Fruit fly (Drosophila melanogaster) whole organism, embryonic: Measurements from ENCODE around the gene CG42449.

Experiments
- Atf-2 ChIP-seq: fragments of 200-800 bp; sonication (Bioruptor generic); optimal IDR thresholded peaks from 2 replicates; lab custom pipeline; 2016; ENCODE audit warnings: missing biosample characterization, missing genetic modification characterization
- Awh ChIP-seq: fragments of 200-800 bp; sonication (Bioruptor generic); IDR thresholded peaks from 2 replicates; pipeline ENCODE4, ENCODE4 v1.3.6; 2022; ENCODE audit warnings: missing biosample characterization, missing genetic modification characterization
- BEAF-32 ChIP-seq: fragments of 200-800 bp; sonication (Bioruptor generic); optimal IDR thresholded peaks from 3 replicates; lab custom pipeline; 2017; ENCODE audit warnings: missing biosample characterization, missing genetic modification characterization, mild to moderate bottlenecking, moderate library complexity, missing genetic modification reagents
- Blimp-1 ChIP-seq: fragments of 200-800 bp; sonication (Bioruptor generic); optimal IDR thresholded peaks from 3 replicates; lab custom pipeline; 2018; ENCODE audit warnings: missing biosample characterization, missing genetic modification characterization, mild to moderate bottlenecking, moderate library complexity, missing genetic modification reagents
- BtbVII ChIP-seq: fragments of 200-800 bp; sonication (Bioruptor generic); optimal IDR thresholded peaks from 3 replicates; lab custom pipeline; 2017; ENCODE audit warnings: missing biosample characterization, mild to moderate bottlenecking, missing genetic modification characterization
- Bteb2 ChIP-seq: fragments of 200-800 bp; sonication (Bioruptor generic); optimal IDR thresholded peaks from 2 replicates; lab custom pipeline; 2016; ENCODE audit warnings: missing biosample characterization, missing genetic modification characterization
- CG11398 ChIP-seq: fragments of 200-800 bp; sonication (Bioruptor generic); optimal IDR thresholded peaks from 2 replicates; lab custom pipeline; 2016; ENCODE audit warnings: missing biosample characterization, missing genetic modification characterization
- CG11456 ChIP-seq: fragments of 200-800 bp; sonication (Bioruptor generic); IDR thresholded peaks from 3 replicates; pipeline ENCODE4 v1.3.6; 2022; ENCODE audit warnings: missing biosample characterization, missing genetic modification characterization
- CG13424 ChIP-seq: fragments of 200-800 bp; sonication (Bioruptor generic); optimal IDR thresholded peaks from 2 replicates; lab custom pipeline; 2019; ENCODE audit warnings: missing biosample characterization, mild to moderate bottlenecking, missing genetic modification characterization, moderate library complexity
- CG13624 ChIP-seq: fragments of 200-800 bp; sonication (Bioruptor generic); optimal IDR thresholded peaks from 2 replicates; lab custom pipeline; 2016; ENCODE audit warnings: missing biosample characterization, missing genetic modification characterization
- CG13775 ChIP-seq: fragments of 200-800 bp; sonication (Bioruptor generic); optimal IDR thresholded peaks from 3 replicates; lab custom pipeline; 2017; ENCODE audit warnings: missing biosample characterization, mild to moderate bottlenecking, missing genetic modification characterization
- CG14710 ChIP-seq: fragments of 200-800 bp; sonication (Bioruptor generic); optimal IDR thresholded peaks from 3 replicates; lab custom pipeline; 2019; ENCODE audit warnings: missing biosample characterization, mild to moderate bottlenecking, missing genetic modification characterization, moderate library complexity
- CG14860 ChIP-seq: fragments of 200-800 bp; sonication (Bioruptor generic); IDR thresholded peaks from 3 replicates; pipeline ENCODE4 v1.3.6; 2022; ENCODE audit warnings: missing biosample characterization, missing genetic modification characterization; ENCODE audit not compliant: partially characterized antibody
- CG16813 ChIP-seq: fragments of 200-800 bp; sonication (Bioruptor generic); IDR thresholded peaks from 3 replicates; pipeline ENCODE4 v1.3.6; 2022; ENCODE audit warnings: missing biosample characterization, missing genetic modification characterization; ENCODE audit not compliant: partially characterized antibody
- CG18619 ChIP-seq: fragments of 200-800 bp; sonication (Bioruptor generic); optimal IDR thresholded peaks from 3 replicates; lab custom pipeline; 2017; ENCODE audit warnings: missing biosample characterization, mild to moderate bottlenecking, missing genetic modification characterization
- CG31388 ChIP-seq: fragments of 200-800 bp; sonication (Bioruptor generic); optimal IDR thresholded peaks from 2 replicates; lab custom pipeline; 2016; ENCODE audit warnings: missing biosample characterization, missing genetic modification characterization
- CG43689 ChIP-seq: fragments of 200-800 bp; sonication (Bioruptor generic); IDR thresholded peaks from 2 replicates; pipeline ENCODE4 v1.3.6; 2022; ENCODE audit warnings: missing biosample characterization, missing genetic modification characterization
- CG4707 ChIP-seq: fragments of 200-800 bp; sonication (Bioruptor generic); optimal IDR thresholded peaks from 2 replicates; lab custom pipeline; 2018; ENCODE audit warnings: missing biosample characterization, mild to moderate bottlenecking, missing genetic modification characterization, moderate library complexity
- CG5953 ChIP-seq: fragments of 200-800 bp; sonication (Bioruptor generic); IDR thresholded peaks from 2 replicates; pipeline ENCODE4 v1.3.6; 2022; ENCODE audit warnings: missing biosample characterization, missing genetic modification characterization
- CG6854 ChIP-seq: fragments of 200-800 bp; sonication (Bioruptor generic); optimal IDR thresholded peaks from 3 replicates; lab custom pipeline; 2017; ENCODE audit warnings: missing biosample characterization, mild to moderate bottlenecking, missing genetic modification characterization
- CG8359 ChIP-seq: fragments of 200-800 bp; sonication (Bioruptor generic); optimal IDR thresholded peaks from 2 replicates; lab custom pipeline; 2017; ENCODE audit warnings: missing biosample characterization, mild to moderate bottlenecking, missing genetic modification characterization, borderline replicate concordance
- CG8478 ChIP-seq: fragments of >200 bp; optimal IDR thresholded peaks from 2 replicates; lab custom pipeline; 2018
- CG8924 ChIP-seq: fragments of 200-800 bp; optimal IDR thresholded peaks from 3 replicates; lab custom pipeline; 2019; ENCODE audit warnings: missing biosample characterization, mild to moderate bottlenecking, missing genetic modification characterization, moderate library complexity
- CoRest ChIP-seq: fragments of 200-800 bp; sonication (Bioruptor generic); optimal IDR thresholded peaks from 3 replicates; lab custom pipeline; 2018; ENCODE audit warnings: missing biosample characterization, mild to moderate bottlenecking, missing genetic modification characterization, moderate library complexity
- CrebB ChIP-seq: fragments of 200-800 bp; sonication (Bioruptor generic); optimal IDR thresholded peaks from 3 replicates; lab custom pipeline; 2018; ENCODE audit warnings: missing biosample characterization, mild to moderate bottlenecking, missing genetic modification characterization
- D ChIP-seq, 2 experiments: fragments of 200-800 bp in 1 of 2; fragments of >200 bp in 1 of 2; sonication (Bioruptor generic) in 1 of 2; optimal IDR thresholded peaks; 2 replicates in 1 of 2; 3 replicates in 1 of 2; lab custom pipeline; 2017; ENCODE audit warnings: mild to moderate bottlenecking in 1 of 2, missing biosample characterization in 1 of 2, missing genetic modification characterization in 1 of 2, missing genetic modification reagents in 1 of 2
- Dad ChIP-seq: fragments of 200-800 bp; sonication (Bioruptor generic); optimal IDR thresholded peaks from 3 replicates; lab custom pipeline; 2016; ENCODE audit warnings: missing biosample characterization, missing genetic modification characterization
- Dbx ChIP-seq: fragments of 200-800 bp; sonication (Bioruptor generic); IDR thresholded peaks from 3 replicates; pipeline ENCODE4 v1.3.6; 2022; ENCODE audit warnings: missing biosample characterization, missing genetic modification characterization
- Dek ChIP-seq: fragments of 200-800 bp; sonication (Bioruptor generic); optimal IDR thresholded peaks from 3 replicates; lab custom pipeline; 2019; ENCODE audit warnings: missing biosample characterization, mild to moderate bottlenecking, missing genetic modification characterization, moderate library complexity
- Dip3 ChIP-seq: fragments of 200-800 bp; sonication (Bioruptor generic); optimal IDR thresholded peaks from 3 replicates; lab custom pipeline; 2016; ENCODE audit warnings: missing biosample characterization, missing genetic modification characterization
- E2f1 ChIP-seq: fragments of 200-800 bp; sonication (Bioruptor generic); IDR thresholded peaks from 2 replicates; pipeline ENCODE4 v1.3.6; 2022; ENCODE audit warnings: missing biosample characterization, missing genetic modification characterization
- E2f2 ChIP-seq: fragments of 200-800 bp; sonication (Bioruptor generic); IDR thresholded peaks from 2 replicates; pipeline ENCODE4 v1.3.6; 2022; ENCODE audit warnings: missing biosample characterization, missing genetic modification characterization
- Hand ChIP-seq: fragments of 200-800 bp; sonication (Bioruptor generic); optimal IDR thresholded peaks from 2 replicates; lab custom pipeline; 2017; ENCODE audit warnings: mild to moderate bottlenecking, missing biosample characterization, missing genetic modification reagents, missing genetic modification characterization
- Hsf ChIP-seq: fragments of 200-800 bp; sonication (Bioruptor generic); optimal IDR thresholded peaks from 3 replicates; lab custom pipeline; 2016; ENCODE audit warnings: missing biosample characterization, missing genetic modification characterization
- MTF-1 ChIP-seq: fragments of 200-800 bp; sonication (Bioruptor generic); optimal IDR thresholded peaks from 2 replicates; lab custom pipeline; 2018; ENCODE audit warnings: missing biosample characterization, mild to moderate bottlenecking, missing genetic modification characterization, borderline replicate concordance
- Meics ChIP-seq: fragments of 200-800 bp; sonication (Bioruptor generic); optimal IDR thresholded peaks from 2 replicates; lab custom pipeline; 2017; ENCODE audit warnings: missing biosample characterization, mild to moderate bottlenecking, missing genetic modification characterization
- al ChIP-seq: fragments of 200-800 bp; sonication (Bioruptor generic); IDR thresholded peaks from 2 replicates; pipeline ENCODE4 v1.3.6; 2022; ENCODE audit warnings: missing biosample characterization, missing genetic modification characterization
- ap ChIP-seq: fragments of 200-800 bp; sonication (Bioruptor generic); IDR thresholded peaks from 2 replicates; pipeline ENCODE4 v1.3.6; 2022; ENCODE audit warnings: missing biosample characterization, missing genetic modification characterization
- bbx ChIP-seq: fragments of 200-800 bp; sonication (Bioruptor generic); IDR thresholded peaks from 2 replicates; pipeline ENCODE4 v1.3.6; 2022; ENCODE audit warnings: missing biosample characterization, missing genetic modification characterization; ENCODE audit not compliant: partially characterized antibody
- croc ChIP-seq: fragments of 200-800 bp; sonication (Bioruptor generic); conservative IDR thresholded peaks from 3 replicates; pipeline ENCODE4 v1.3.6; 2022; ENCODE audit warnings: missing biosample characterization, missing genetic modification characterization
- dmrt99B ChIP-seq: fragments of 200-800 bp; sonication (Bioruptor generic); optimal IDR thresholded peaks from 2 replicates; lab custom pipeline; 2018; ENCODE audit warnings: missing biosample characterization, mild to moderate bottlenecking, missing genetic modification characterization, moderate library complexity
- dpn ChIP-seq, 2 experiments: fragments of 200-800 bp; sonication (Bioruptor generic); optimal IDR thresholded peaks; 3 replicates each; lab custom pipeline; 2016; ENCODE audit warnings: missing biosample characterization in 2 of 2, missing genetic modification characterization in 2 of 2
- gsb ChIP-seq: fragments of 200-800 bp; sonication (Bioruptor generic); IDR thresholded peaks from 2 replicates; pipeline ENCODE4 v1.3.6; 2022; ENCODE audit warnings: missing biosample characterization, missing genetic modification characterization
- hth ChIP-seq: fragments of >200 bp; optimal IDR thresholded peaks from 2 replicates; lab custom pipeline; 2017; ENCODE audit warnings: inconsistent platforms
- ind ChIP-seq: fragments of 200-800 bp; sonication (Bioruptor generic); optimal IDR thresholded peaks from 3 replicates; lab custom pipeline; 2016; ENCODE audit warnings: missing biosample characterization, missing genetic modification characterization
- pho ChIP-seq: fragments of 200-800 bp; sonication (Bioruptor generic); optimal IDR thresholded peaks from 2 replicates; lab custom pipeline; 2016; ENCODE audit warnings: missing biosample characterization, missing genetic modification characterization
- row ChIP-seq: fragments of 200-800 bp; sonication (Bioruptor generic); IDR thresholded peaks from 3 replicates; pipeline ENCODE4 v1.3.6; 2022; ENCODE audit warnings: missing biosample characterization, missing genetic modification characterization
- run ChIP-seq: fragments of 200-800 bp; sonication (Bioruptor generic); optimal IDR thresholded peaks from 3 replicates; lab custom pipeline; 2018; ENCODE audit warnings: missing biosample characterization, mild to moderate bottlenecking, missing genetic modification characterization
- zfh1 ChIP-seq: fragments of 200-800 bp; sonication (Bioruptor generic); IDR thresholded peaks from 3 replicates; pipeline ENCODE4 v1.3.6; 2022; ENCODE audit warnings: missing biosample characterization, missing genetic modification characterization
- zfh2 ChIP-seq: fragments of 200-800 bp; sonication (Bioruptor generic); optimal IDR thresholded peaks from 2 replicates; lab custom pipeline; 2016; ENCODE audit warnings: missing biosample characterization, missing genetic modification characterization

Gene CG42449

dm6 chrX:5648437-5648959 is 34.5 kb upstream of the CG42449 start, which contains the start of gene OtopLa (continued):
- peak; percentile 66 for TF ChIP-seq Hand (GFP tag; lab: Kevin White, UChicago)
- TF ChIP-seq CG11398 (GFP tag; lab: Kevin White, UChicago) = peak; percentile 45
- peak; percentile 48; the same call in 1 of the 2 replicates for TF ChIP-seq gsb (GFP tag; lab: Robert Waterston, UW)
- TF ChIP-seq E2f2 (GFP tag; lab: Robert Waterston, UW) = peak; percentile 46; the same call in 1 of the 2 replicates
- peak; percentile 85 for TF ChIP-seq Blimp-1 (GFP tag; lab: Kevin White, UChicago)
- TF ChIP-seq ind (GFP tag; lab: Kevin White, UChicago) = peak; percentile 81
- peak; percentile 67 for TF ChIP-seq CG6854 (GFP tag; lab: Kevin White, UChicago)
- TF ChIP-seq zfh2 (GFP tag; lab: Kevin White, UChicago) = peak; percentile 26
- TF ChIP-seq CG5953 = peak; percentile 84
- peak; percentile 81 for TF ChIP-seq CG11456 (GFP tag; lab: Robert Waterston, UW)
- TF ChIP-seq CG18619 (GFP tag; lab: Kevin White, UChicago) = peak; percentile 67
- peak; percentile 89 for TF ChIP-seq dmrt99B (tag; lab: Kevin White, UChicago)
- TF ChIP-seq CG13775 (GFP tag; lab: Kevin White, UChicago) = peak; percentile 65
- peak; percentile 60 for TF ChIP-seq CG31388 (GFP tag; lab: Kevin White, UChicago)
- TF ChIP-seq Awh (GFP tag; lab: Robert Waterston, UW) = peak; percentile 89
- TF ChIP-seq CG43689 (GFP tag; lab: Robert Waterston, UW) = peak; percentile 36; the same call in 1 of the 2 replicates
- TF ChIP-seq CoRest (tag; lab: Kevin White, UChicago) = peak; percentile 75
- peak; percentile 35 for TF ChIP-seq Dip3 (GFP tag; lab: Kevin White, UChicago)
- peak; percentile 82 for TF ChIP-seq Hsf (GFP tag; lab: Kevin White, UChicago)
- peak; percentile 70 for TF ChIP-seq MTF-1 (GFP tag; lab: Kevin White, UChicago)
- TF ChIP-seq Dek (tag; lab: Kevin White, UChicago) = peak; percentile 69
- peak; percentile 75 for TF ChIP-seq CG8924
- peak; percentile 54 for TF ChIP-seq pho (GFP tag; lab: Kevin White, UChicago)
- peak; percentile 79 for TF ChIP-seq croc
- TF ChIP-seq Meics (GFP tag; lab: Kevin White, UChicago) = peak; percentile 82
- TF ChIP-seq al = peak; percentile 55; the same call in 1 of the 2 replicates
- TF ChIP-seq E2f1 (GFP tag; lab: Robert Waterston, UW) = peak; percentile 77
- peak; percentile 57 for TF ChIP-seq Bteb2 (GFP tag; lab: Kevin White, UChicago)
- TF ChIP-seq D (optimal IDR thresholded peaks at IDR 0.05; lab: Kevin White, UChicago) = no peak
- TF ChIP-seq D (GFP tag; optimal IDR thresholded peaks at IDR 0.05; lab: Kevin White, UChicago) = peak; percentile 86
- peak; percentile 79 for TF ChIP-seq Dbx
- TF ChIP-seq bbx = no peak
- peak; percentile 72 for TF ChIP-seq BtbVII (GFP tag; lab: Kevin White, UChicago)
- peak; percentile 93 for TF ChIP-seq zfh1 (GFP tag; lab: Robert Waterston, UW)
- TF ChIP-seq CG14710 (tag; lab: Kevin White, UChicago) = peak; percentile 78
- TF ChIP-seq ap (GFP tag; lab: Robert Waterston, UW) = peak; percentile 64
- peak; percentile 66 for TF ChIP-seq Atf-2 (GFP tag; lab: Kevin White, UChicago)
- TF ChIP-seq CG14860 (GFP tag; lab: Robert Waterston, UW) = no peak
- TF ChIP-seq CrebB (tag; lab: Kevin White, UChicago) = peak; percentile 57
- TF ChIP-seq run (tag; lab: Kevin White, UChicago) = peak; percentile 56
- TF ChIP-seq hth (lab: Kevin White, UChicago) = no peak
- TF ChIP-seq CG8478 (lab: Kevin White, UChicago) = no peak
- TF ChIP-seq CG4707 (GFP tag; lab: Kevin White, UChicago) = peak; percentile 74
- TF ChIP-seq CG13624 (GFP tag; lab: Kevin White, UChicago) = peak; percentile 68
- TF ChIP-seq Dad (GFP tag; lab: Kevin White, UChicago) = peak; percentile 84
- TF ChIP-seq BEAF-32 (GFP tag; lab: Kevin White, UChicago) = no peak
- TF ChIP-seq CG8359 (GFP tag; lab: Kevin White, UChicago) = peak; percentile 58
- TF ChIP-seq dpn (GFP tag; optimal IDR thresholded peaks at IDR 0.05; lab: Kevin White, UChicago) = peak; percentile 82 to 88
- peak; percentile 84 for TF ChIP-seq row
- no peak for TF ChIP-seq CG16813 (GFP tag; lab: Robert Waterston, UW)
- peak; percentile 85 for TF ChIP-seq CG13424 (tag; lab: Kevin White, UChicago)
